Worm (Caenorhabditis elegans) whole organism, L1 larva: ENCODE data around the gene npr-4.

ENCODE experiments used
- aha-1 ChIP-seq: fragments of 150-350 bp; optimal IDR thresholded peaks from 2 replicates; lab custom pipeline; 2014; ENCODE audit warnings: missing biosample characterization, missing genetic modification characterization
- alr-1 ChIP-seq: fragments of 200-800 bp; sonication (Bioruptor generic); optimal IDR thresholded peaks from 2 replicates; lab custom pipeline; 2018; ENCODE audit warnings: borderline replicate concordance, mild to moderate bottlenecking, missing genetic modification characterization, missing compliant biosample characterization
- ceh-82 ChIP-seq, 3 experiments: fragments of 150-350 bp in 1 of 3; sonication (generic microtip) in 2 of 3; optimal IDR thresholded peaks; 2 replicates each; lab custom pipeline; 2014 to 2017; ENCODE audit warnings: missing biosample characterization in 3 of 3, missing genetic modification characterization in 3 of 3
- ceh-88 ChIP-seq: fragments of 200-800 bp; sonication (Bioruptor generic); IDR thresholded peaks from 2 replicates; pipeline ENCODE4 v1.3.6; 2022; ENCODE audit warnings: missing genetic modification characterization, missing compliant biosample characterization
- ces-1 ChIP-seq: fragments of 150-350 bp; optimal IDR thresholded peaks from 2 replicates; lab custom pipeline; 2014; ENCODE audit warnings: missing biosample characterization, missing genetic modification reagents, missing genetic modification characterization
- dsc-1 ChIP-seq: sonication (generic microtip); optimal IDR thresholded peaks from 2 replicates; lab custom pipeline; 2016; ENCODE audit warnings: mild to moderate bottlenecking, missing genetic modification characterization, missing compliant biosample characterization
- efl-1 ChIP-seq, 4 experiments: fragments of 150-350 bp; optimal IDR thresholded peaks in 3 of 4; peaks in 1 of 4; 1 replicate in 1 of 4; 2 replicates in 3 of 4; lab custom pipeline; 2014; ENCODE audit warnings: missing biosample characterization in 2 of 4, missing genetic modification characterization in 2 of 4, missing genetic modification reagents in 2 of 4
- egl-13 ChIP-seq: sonication (generic microtip); optimal IDR thresholded peaks from 2 replicates; lab custom pipeline; 2016; ENCODE audit warnings: missing genotype, missing genetic modification reagents, missing genetic modification characterization, missing compliant biosample characterization
- egl-27 ChIP-seq, 2 experiments: fragments of 150-350 bp in 1 of 2; sonication (generic microtip); optimal IDR thresholded peaks; 3 replicates each; lab custom pipeline; 2017 to 2018; ENCODE audit warnings: missing biosample characterization in 2 of 2, missing genetic modification characterization in 2 of 2, missing genetic modification reagents in 2 of 2
- ets-5 ChIP-seq: fragments of 200-800 bp; sonication (Bioruptor generic); IDR thresholded peaks from 2 replicates; pipeline ENCODE4 v1.3.6; 2022; ENCODE audit warnings: missing genetic modification characterization, missing compliant biosample characterization
- fkh-10 ChIP-seq: sonication (generic microtip); optimal IDR thresholded peaks from 2 replicates; lab custom pipeline; 2017; ENCODE audit warnings: missing biosample characterization, missing genetic modification reagents, missing genetic modification characterization
- fkh-8 ChIP-seq: sonication (generic microtip); optimal IDR thresholded peaks from 2 replicates; lab custom pipeline; 2016; ENCODE audit warnings: mild to moderate bottlenecking, missing genetic modification characterization, missing compliant biosample characterization
- hlh-4 ChIP-seq: sonication (generic microtip); optimal IDR thresholded peaks from 2 replicates; lab custom pipeline; 2016; ENCODE audit warnings: mild to moderate bottlenecking, missing genetic modification characterization, missing compliant biosample characterization
- hpl-2 ChIP-seq: fragments of 150-350 bp; optimal IDR thresholded peaks from 2 replicates; lab custom pipeline; 2014; ENCODE audit warnings: missing biosample characterization, missing genetic modification reagents, missing genetic modification characterization
- lin-14 ChIP-seq: fragments of 200-800 bp; sonication (Bioruptor generic); optimal IDR thresholded peaks from 2 replicates; lab custom pipeline; 2018; ENCODE audit warnings: mild to moderate bottlenecking, missing genetic modification characterization, moderate library complexity, missing compliant biosample characterization
- lin-15B ChIP-seq: fragments of 150-350 bp; sonication (generic microtip); optimal IDR thresholded peaks from 3 replicates; lab custom pipeline; 2014; ENCODE audit warnings: missing biosample characterization, missing genetic modification characterization
- lin-35 ChIP-seq, 2 experiments: fragments of 150-350 bp; optimal IDR thresholded peaks; 2 replicates each; lab custom pipeline; 2014; ENCODE audit warnings: missing biosample characterization in 2 of 2, missing genetic modification characterization in 2 of 2, missing genetic modification reagents in 2 of 2
- lin-39 ChIP-seq: fragments of 150-350 bp; optimal IDR thresholded peaks from 2 replicates; lab custom pipeline; 2014; ENCODE audit warnings: missing biosample characterization, missing genetic modification reagents, missing genetic modification characterization
- mdl-1 ChIP-seq, 2 experiments: fragments of 150-350 bp; optimal IDR thresholded peaks; 2 replicates each; lab custom pipeline; 2014 to 2017; ENCODE audit warnings: missing biosample characterization in 2 of 2, missing genetic modification characterization in 2 of 2, inconsistent platforms in 1 of 2
- mep-1 ChIP-seq: fragments of 150-350 bp; optimal IDR thresholded peaks from 2 replicates; lab custom pipeline; 2014; ENCODE audit warnings: missing biosample characterization, missing genetic modification characterization
- nhr-11 ChIP-seq: fragments of 150-350 bp; optimal IDR thresholded peaks from 2 replicates; lab custom pipeline; 2014; ENCODE audit warnings: missing biosample characterization, missing genetic modification characterization
- nhr-12 ChIP-seq: sonication (generic microtip); optimal IDR thresholded peaks from 2 replicates; lab custom pipeline; 2017; ENCODE audit warnings: missing biosample characterization, missing genetic modification characterization
- nhr-19 ChIP-seq: fragments of 200-800 bp; sonication (Bioruptor generic); conservative IDR thresholded peaks from 2 replicates; pipeline ENCODE4 v1.3.6; 2022; ENCODE audit warnings: missing genetic modification characterization, missing compliant biosample characterization
- nhr-20 ChIP-seq: sonication (generic microtip); optimal IDR thresholded peaks from 2 replicates; lab custom pipeline; 2016; ENCODE audit warnings: mild to moderate bottlenecking, missing genetic modification characterization, missing compliant biosample characterization
- nhr-47 ChIP-seq: sonication (generic microtip); optimal IDR thresholded peaks from 2 replicates; lab custom pipeline; 2016; ENCODE audit warnings: mild to moderate bottlenecking, missing genetic modification characterization, moderate library complexity, missing compliant biosample characterization
- nhr-71 ChIP-seq: sonication (generic microtip); optimal IDR thresholded peaks from 2 replicates; lab custom pipeline; 2016; ENCODE audit warnings: mild to moderate bottlenecking, missing genetic modification characterization, moderate library complexity, missing compliant biosample characterization
- nhr-76 ChIP-seq: sonication (generic microtip); optimal IDR thresholded peaks from 2 replicates; lab custom pipeline; 2017; ENCODE audit warnings: missing biosample characterization, missing genetic modification characterization
- nhr-77 ChIP-seq: fragments of 150-350 bp; optimal IDR thresholded peaks from 2 replicates; lab custom pipeline; 2014; ENCODE audit warnings: missing biosample characterization, missing genetic modification characterization
- pag-3 ChIP-seq: sonication (generic microtip); optimal IDR thresholded peaks from 2 replicates; lab custom pipeline; 2017; ENCODE audit warnings: missing genetic modification characterization, mild to moderate bottlenecking, missing compliant biosample characterization, antibody characterized with exemption, borderline replicate concordance; ENCODE audit not compliant: insufficient read depth
- pax-3 ChIP-seq: fragments of 200-800 bp; sonication (Bioruptor generic); optimal IDR thresholded peaks from 2 replicates; lab custom pipeline; 2018; ENCODE audit warnings: mild to moderate bottlenecking, missing genetic modification characterization, moderate library complexity, missing compliant biosample characterization
- pqm-1 ChIP-seq: sonication (generic microtip); optimal IDR thresholded peaks from 3 replicates; lab custom pipeline; 2017; ENCODE audit warnings: missing biosample characterization, missing genetic modification characterization
- snpc-4 ChIP-seq: fragments of 150-350 bp; optimal IDR thresholded peaks from 2 replicates; lab custom pipeline; 2014; ENCODE audit warnings: missing biosample characterization, missing genetic modification characterization
- sox-4 ChIP-seq: sonication (generic microtip); optimal IDR thresholded peaks from 2 replicates; lab custom pipeline; 2016; ENCODE audit warnings: missing genetic modification characterization, missing compliant biosample characterization
- sup-37 ChIP-seq: fragments of 200-800 bp; sonication (Bioruptor generic); optimal IDR thresholded peaks from 2 replicates; lab custom pipeline; 2018; ENCODE audit warnings: mild to moderate bottlenecking, missing genetic modification characterization, missing compliant biosample characterization
- swsn-7 ChIP-seq: sonication (generic microtip); optimal IDR thresholded peaks from 2 replicates; lab custom pipeline; 2016; ENCODE audit warnings: missing genetic modification characterization, missing compliant biosample characterization
- tbx-2 ChIP-seq: sonication (generic microtip); optimal IDR thresholded peaks from 2 replicates; lab custom pipeline; 2016; ENCODE audit warnings: missing genetic modification characterization, missing compliant biosample characterization
- tlp-1 ChIP-seq: fragments of 150-350 bp; optimal IDR thresholded peaks from 2 replicates; lab custom pipeline; 2014; ENCODE audit warnings: missing biosample characterization, missing genetic modification characterization
- unc-130 ChIP-seq: fragments of 150-350 bp; optimal IDR thresholded peaks from 2 replicates; lab custom pipeline; 2017; ENCODE audit warnings: missing biosample characterization, missing genetic modification characterization, inconsistent platforms
- unc-86 ChIP-seq: sonication (generic microtip); optimal IDR thresholded peaks from 2 replicates; lab custom pipeline; 2016; ENCODE audit warnings: missing genetic modification characterization, missing compliant biosample characterization
- unc-98 ChIP-seq: fragments of 200-800 bp; sonication (Bioruptor generic); IDR thresholded peaks from 2 replicates; pipeline ENCODE4 v1.3.6; 2022; ENCODE audit warnings: missing genetic modification characterization, missing compliant biosample characterization
- xbp-1 ChIP-seq: sonication (generic microtip); optimal IDR thresholded peaks from 2 replicates; lab custom pipeline; 2016; ENCODE audit warnings: missing genetic modification characterization, missing compliant biosample characterization

The npr-4 gene

DNA sequence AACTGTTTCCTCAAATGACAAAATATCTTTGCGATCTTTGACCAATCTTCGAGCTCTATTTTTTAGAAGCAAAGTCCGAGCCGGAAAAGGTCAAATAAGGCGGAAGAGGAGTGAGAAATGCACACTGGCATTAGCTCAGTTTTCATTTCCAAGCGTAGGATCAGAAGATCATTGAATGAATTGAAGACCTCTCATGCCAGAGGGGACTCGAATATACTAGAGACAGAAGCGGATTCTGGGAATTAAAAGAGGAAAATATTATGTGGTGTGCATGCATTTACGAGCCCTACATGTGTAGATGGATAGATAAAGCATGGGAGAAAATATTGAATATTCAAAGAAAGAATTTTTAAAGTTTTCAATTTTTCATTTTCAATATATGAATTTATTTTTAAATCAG, 38.1 kb downstream of the npr-4 start:
- no peak; the same call in 1 of the 2 replicates for TF ChIP-seq nhr-19 (GFP tag; lab: Robert Waterston, UW)
- TF ChIP-seq mdl-1 (tag; optimal IDR thresholded peaks at IDR 0.05; lab: Kevin White, UChicago): no peak
- TF ChIP-seq ceh-88: no peak
- TF ChIP-seq alr-1 (tag; lab: Kevin White, UChicago): no peak
- no peak for TF ChIP-seq ces-1 (GFP tag; lab: Kevin White, UChicago)
- TF ChIP-seq fkh-10 (GFP tag; lab: Kevin White, UChicago): peak; percentile 29
- no peak for TF ChIP-seq lin-15B
- no peak for TF ChIP-seq dsc-1
- TF ChIP-seq swsn-7 (tag; lab: Kevin White, UChicago): peak; percentile 18
- TF ChIP-seq nhr-71 (tag; lab: Kevin White, UChicago): peak; percentile 51
- no peak for TF ChIP-seq nhr-20
- TF ChIP-seq unc-130 (tag; lab: Kevin White, UChicago): no peak
- no peak for TF ChIP-seq sox-4
- TF ChIP-seq ceh-82 (tag; optimal IDR thresholded peaks at IDR 0.05; lab: Kevin White, UChicago): peak in 1 of 3 experiments; percentile 34
- no peak for TF ChIP-seq egl-27 (tag; optimal IDR thresholded peaks at IDR 0.05; lab: Kevin White, UChicago)
- no peak for TF ChIP-seq nhr-77
- TF ChIP-seq tbx-2 (tag; lab: Kevin White, UChicago): peak; percentile 8
- no peak for TF ChIP-seq unc-98 (GFP tag; lab: Robert Waterston, UW)
- no peak for TF ChIP-seq nhr-11 (tag; lab: Kevin White, UChicago)
- TF ChIP-seq lin-14 (GFP tag; lab: Kevin White, UChicago): peak; percentile 59
- TF ChIP-seq hlh-4 (tag; lab: Kevin White, UChicago): no peak
- no peak for TF ChIP-seq pax-3
- TF ChIP-seq lin-35 (GFP tag; optimal IDR thresholded peaks at IDR 0.05; lab: Kevin White, UChicago): no peak
- peak; percentile 47 for TF ChIP-seq nhr-47 (tag; lab: Kevin White, UChicago)
- no peak for TF ChIP-seq aha-1 (tag; lab: Kevin White, UChicago)
- peak; percentile 79 for TF ChIP-seq egl-13 (tag; lab: Kevin White, UChicago)
- no peak for TF ChIP-seq lin-39 (tag; lab: Kevin White, UChicago)
- TF ChIP-seq fkh-8: peak; percentile 76
- TF ChIP-seq ets-5 (GFP tag; lab: Robert Waterston, UW): no peak
- TF ChIP-seq snpc-4 (tag; lab: Kevin White, UChicago): no peak
- no peak for TF ChIP-seq hpl-2
- no peak for TF ChIP-seq nhr-76 (tag; lab: Kevin White, UChicago)
- TF ChIP-seq pqm-1 (tag; lab: Kevin White, UChicago): no peak
- TF ChIP-seq unc-86 (tag; lab: Kevin White, UChicago): peak; percentile 77
- no peak for TF ChIP-seq pag-3 (tag; lab: Kevin White, UChicago)
- TF ChIP-seq tlp-1 (tag; lab: Kevin White, UChicago): no peak
- TF ChIP-seq xbp-1 (tag; lab: Kevin White, UChicago): peak; percentile 3
- TF ChIP-seq sup-37 (GFP tag; lab: Kevin White, UChicago): no peak

DNA sequence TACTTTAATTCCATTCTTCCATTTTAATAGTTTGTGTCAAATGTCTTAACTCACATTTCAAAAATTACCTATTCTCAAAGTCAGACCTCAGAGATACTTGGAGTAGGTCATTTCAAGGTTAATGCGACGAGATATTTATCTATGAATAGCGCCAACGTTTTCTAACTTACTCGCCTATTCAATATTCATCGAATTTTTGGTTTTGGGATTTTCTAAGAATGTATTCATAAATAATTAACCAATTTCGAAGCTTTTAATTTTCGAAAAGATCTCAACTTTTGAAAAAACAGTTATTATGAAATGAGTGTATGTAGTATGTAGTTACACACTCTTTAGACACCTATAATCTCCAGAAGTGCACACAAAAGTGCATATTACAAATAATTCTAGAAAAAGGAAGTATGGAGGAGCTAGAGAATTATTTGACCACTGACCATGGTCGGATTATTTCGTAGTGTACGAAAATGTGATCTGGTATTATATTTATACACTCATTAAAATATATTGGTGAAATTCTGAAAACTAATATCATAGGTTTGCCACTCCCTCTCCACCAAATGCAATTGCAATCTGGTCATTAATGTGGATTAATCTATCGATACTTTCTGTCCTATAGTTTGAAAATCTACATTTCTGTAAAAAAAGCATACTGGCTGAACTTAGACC, 38.9 kb downstream of the npr-4 start:
- TF ChIP-seq nhr-12 (no peak), efl-1 (optimal IDR thresholded peaks at IDR 0.05; lab: Kevin White, UChicago) (no peak), efl-1 (GFP tag; optimal IDR thresholded peaks at IDR 0.05 in 1 of 2; lab: Kevin White, UChicago) (peak in 1 of 2 experiments; percentile 25), dsc-1 (peak; percentile 74), unc-86 (tag; lab: Kevin White, UChicago) (peak; percentile 51), lin-14 (GFP tag; lab: Kevin White, UChicago) (peak; percentile 4), nhr-71 (tag; lab: Kevin White, UChicago) (peak; percentile 22), mep-1 (tag; lab: Kevin White, UChicago) (peak; percentile 13), nhr-77 (no peak)
